Fruit fly (Drosophila melanogaster) whole organism, prepupa: ENCODE measurements around the gene CG13285.

ENCODE experiments used
- Blimp-1 ChIP-seq: fragments of 200-800 bp; sonication (Bioruptor generic); optimal IDR thresholded peaks from 3 replicates; lab custom pipeline; 2017; ENCODE audit warnings: missing biosample characterization, missing genetic modification characterization, mild to moderate bottlenecking, moderate library complexity, missing genetic modification reagents
- CG10631 ChIP-seq: fragments of 200-800 bp; sonication (Bioruptor generic); optimal IDR thresholded peaks from 2 replicates; lab custom pipeline; 2016; ENCODE audit warnings: missing biosample characterization, missing genetic modification characterization
- CG10669 ChIP-seq: fragments of 200-800 bp; sonication (Bioruptor generic); optimal IDR thresholded peaks from 3 replicates; lab custom pipeline; 2018; ENCODE audit warnings: missing biosample characterization, mild to moderate bottlenecking, missing genetic modification characterization, moderate library complexity
- CG11762 ChIP-seq: fragments of 200-800 bp; sonication (Bioruptor generic); optimal IDR thresholded peaks from 3 replicates; lab custom pipeline; 2016; ENCODE audit warnings: missing biosample characterization, missing genetic modification characterization; ENCODE audit not compliant: insufficient read depth
- CG1621 ChIP-seq: fragments of 200-800 bp; sonication (Bioruptor generic); optimal IDR thresholded peaks from 3 replicates; lab custom pipeline; 2018; ENCODE audit warnings: missing biosample characterization, mild to moderate bottlenecking, missing genetic modification characterization
- CG16779 ChIP-seq: fragments of 200-800 bp; sonication (Bioruptor generic); optimal IDR thresholded peaks from 3 replicates; lab custom pipeline; 2017; ENCODE audit warnings: missing biosample characterization, mild to moderate bottlenecking, missing genetic modification characterization
- CG3032 ChIP-seq: fragments of 200-800 bp; optimal IDR thresholded peaks from 2 replicates; lab custom pipeline; 2019; ENCODE audit warnings: missing biosample characterization, mild to moderate bottlenecking, missing genetic modification characterization, moderate library complexity
- CG31627 ChIP-seq: fragments of 200-800 bp; sonication (Bioruptor generic); optimal IDR thresholded peaks from 3 replicates; lab custom pipeline; 2016; ENCODE audit warnings: missing biosample characterization, missing genetic modification characterization
- CG32006 ChIP-seq: fragments of 200-800 bp; sonication (Bioruptor generic); optimal IDR thresholded peaks from 3 replicates; lab custom pipeline; 2017; ENCODE audit warnings: missing biosample characterization, mild to moderate bottlenecking, missing genetic modification characterization
- CG34406 ChIP-seq: fragments of 200-800 bp; sonication (Bioruptor generic); optimal IDR thresholded peaks from 3 replicates; lab custom pipeline; 2016; ENCODE audit warnings: missing biosample characterization, missing genetic modification characterization
- CG3919 ChIP-seq: fragments of 200-800 bp; sonication (Bioruptor generic); optimal IDR thresholded peaks from 3 replicates; lab custom pipeline; 2016; ENCODE audit warnings: missing biosample characterization, missing genetic modification characterization
- CG6163 ChIP-seq: fragments of 200-800 bp; sonication (Bioruptor generic); IDR thresholded peaks from 3 replicates; pipeline ENCODE4 v1.3.6; 2022; ENCODE audit warnings: missing biosample characterization, missing genetic modification characterization
- CG6808 ChIP-seq: fragments of 200-800 bp; sonication (Bioruptor generic); optimal IDR thresholded peaks from 3 replicates; lab custom pipeline; 2017; ENCODE audit warnings: missing biosample characterization, missing genetic modification characterization, mild to moderate bottlenecking, moderate library complexity, missing genetic modification reagents
- CG6854 ChIP-seq: fragments of 200-800 bp; sonication (Bioruptor generic); optimal IDR thresholded peaks from 2 replicates; lab custom pipeline; 2017; ENCODE audit warnings: missing biosample characterization, mild to moderate bottlenecking, missing genetic modification characterization
- CG7368 ChIP-seq: fragments of 200-800 bp; sonication (Bioruptor generic); optimal IDR thresholded peaks from 3 replicates; lab custom pipeline; 2016; ENCODE audit warnings: missing biosample characterization, missing genetic modification characterization
- CG8319 ChIP-seq: fragments of 200-800 bp; sonication (Bioruptor generic); optimal IDR thresholded peaks from 3 replicates; lab custom pipeline; 2016; ENCODE audit warnings: missing biosample characterization, missing genetic modification characterization
- CG8632 ChIP-seq: fragments of 200-800 bp; sonication (Bioruptor generic); optimal IDR thresholded peaks from 3 replicates; lab custom pipeline; 2016; ENCODE audit warnings: missing biosample characterization, missing genetic modification characterization
- CG9139 ChIP-seq: fragments of 200-800 bp; sonication (Bioruptor generic); optimal IDR thresholded peaks from 3 replicates; lab custom pipeline; 2017; ENCODE audit warnings: missing biosample characterization, mild to moderate bottlenecking, missing genetic modification characterization
- Eip75B ChIP-seq: fragments of 200-800 bp; sonication (Bioruptor generic); optimal IDR thresholded peaks from 3 replicates; lab custom pipeline; 2016; ENCODE audit warnings: missing biosample characterization, missing genetic modification characterization
- Eip78C ChIP-seq: fragments of 200-800 bp; sonication (Bioruptor generic); peaks from one replicate; lab custom pipeline; 2016; ENCODE audit warnings: missing biosample characterization, missing genetic modification characterization
- Eip93F ChIP-seq: fragments of 200-800 bp; sonication (Bioruptor generic); optimal IDR thresholded peaks from 2 replicates; lab custom pipeline; 2016; ENCODE audit warnings: missing biosample characterization, mild to moderate bottlenecking, missing genetic modification characterization
- Ets96B ChIP-seq: fragments of 200-800 bp; optimal IDR thresholded peaks from 2 replicates; lab custom pipeline; 2019; ENCODE audit warnings: missing biosample characterization, mild to moderate bottlenecking, missing genetic modification characterization, moderate library complexity
- Hr38 ChIP-seq: sonication (Bioruptor generic); optimal IDR thresholded peaks from 2 replicates; lab custom pipeline; 2016; ENCODE audit warnings: missing biosample characterization, missing genetic modification characterization
- Hr39 ChIP-seq: fragments of 200-800 bp; sonication (Bioruptor generic); optimal IDR thresholded peaks from 2 replicates; lab custom pipeline; 2016; ENCODE audit warnings: missing biosample characterization, missing genetic modification characterization
- Hr4 ChIP-seq: fragments of 200-800 bp; sonication (Bioruptor generic); optimal IDR thresholded peaks from 3 replicates; lab custom pipeline; 2016; ENCODE audit warnings: missing biosample characterization, missing genetic modification characterization
- OdsH ChIP-seq: fragments of 200-800 bp; sonication (Bioruptor generic); optimal IDR thresholded peaks from 3 replicates; lab custom pipeline; 2016; ENCODE audit warnings: missing biosample characterization, missing genetic modification characterization
- Sox102F ChIP-seq: fragments of 200-800 bp; sonication (Bioruptor generic); optimal IDR thresholded peaks from 2 replicates; lab custom pipeline; 2016; ENCODE audit warnings: missing biosample characterization, mild to moderate bottlenecking, missing genetic modification characterization
- Sox15 ChIP-seq: fragments of 200-800 bp; sonication (Bioruptor generic); optimal IDR thresholded peaks from 3 replicates; lab custom pipeline; 2016; ENCODE audit warnings: missing biosample characterization, missing genetic modification characterization
- achi ChIP-seq: fragments of 200-800 bp; sonication (Bioruptor generic); optimal IDR thresholded peaks from 3 replicates; lab custom pipeline; 2016; ENCODE audit warnings: missing biosample characterization, missing genetic modification characterization
- acj6 ChIP-seq: fragments of 200-800 bp; sonication (Bioruptor generic); optimal IDR thresholded peaks from 3 replicates; lab custom pipeline; 2016; ENCODE audit warnings: missing biosample characterization, missing genetic modification characterization
- dsx ChIP-seq: fragments of 200-800 bp; optimal IDR thresholded peaks from 3 replicates; lab custom pipeline; 2019; ENCODE audit warnings: missing biosample characterization, mild to moderate bottlenecking, missing genetic modification characterization, moderate library complexity; ENCODE audit not compliant: poor library complexity, severe bottlenecking
- esn ChIP-seq: fragments of 200-800 bp; sonication (Bioruptor generic); optimal IDR thresholded peaks from 2 replicates; lab custom pipeline; 2016; ENCODE audit warnings: missing biosample characterization, mild to moderate bottlenecking, missing genetic modification characterization, moderate library complexity
- fd59A ChIP-seq: fragments of 200-800 bp; sonication (Bioruptor generic); optimal IDR thresholded peaks from 2 replicates; lab custom pipeline; 2017; ENCODE audit warnings: missing biosample characterization, mild to moderate bottlenecking, missing genetic modification characterization, missing genetic modification reagents
- net ChIP-seq: fragments of 200-800 bp; sonication (Bioruptor generic); optimal IDR thresholded peaks from 3 replicates; lab custom pipeline; 2016; ENCODE audit warnings: missing biosample characterization, missing genetic modification characterization
- spab ChIP-seq: fragments of 200-800 bp; sonication (Bioruptor generic); optimal IDR thresholded peaks from 2 replicates; lab custom pipeline; 2017; ENCODE audit warnings: missing biosample characterization, mild to moderate bottlenecking, missing genetic modification characterization, missing genetic modification reagents
- ss ChIP-seq, 2 experiments: fragments of 200-800 bp; sonication (Bioruptor generic); optimal IDR thresholded peaks; 2 replicates in 1 of 2; 3 replicates in 1 of 2; lab custom pipeline; 2017 to 2018; ENCODE audit warnings: mild to moderate bottlenecking in 2 of 2, missing biosample characterization in 2 of 2, missing genetic modification characterization in 2 of 2, moderate library complexity in 1 of 2
- svp ChIP-seq: fragments of 200-800 bp; sonication (Bioruptor generic); peaks from one replicate; lab custom pipeline; 2016; ENCODE audit warnings: missing biosample characterization, missing genetic modification characterization
- vri ChIP-seq: fragments of 200-800 bp; sonication (Bioruptor generic); optimal IDR thresholded peaks from 3 replicates; lab custom pipeline; 2016; ENCODE audit warnings: missing biosample characterization, mild to moderate bottlenecking, missing genetic modification characterization

Gene CG13285

DNA sequence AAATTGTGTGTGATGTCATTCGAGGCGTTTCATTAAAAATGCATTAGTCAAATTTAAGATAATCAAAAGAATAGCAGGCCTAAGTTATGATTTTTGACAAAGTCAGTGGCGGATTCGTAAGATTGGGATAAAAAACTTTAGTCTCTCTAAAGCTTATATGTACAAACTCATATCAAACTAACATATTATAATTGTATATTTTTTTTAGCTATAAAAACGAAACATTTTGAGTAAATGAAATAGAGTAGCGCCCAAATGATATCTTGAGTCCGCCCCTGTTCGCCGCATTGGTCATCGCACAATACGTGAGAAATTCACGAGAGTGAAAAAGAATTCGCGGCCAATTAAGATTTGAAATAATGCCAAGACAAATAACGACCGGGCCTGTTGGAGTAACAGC lies 18.8 kb upstream of the CG13285 start (continued):
- peak; percentile 2 for TF ChIP-seq fd59A (GFP tag; lab: Kevin White, UChicago)
- peak; percentile 57 for TF ChIP-seq CG34406 (GFP tag; lab: Kevin White, UChicago)
- TF ChIP-seq CG8319 (GFP tag; lab: Kevin White, UChicago) = peak; percentile 38
- TF ChIP-seq vri (GFP tag; lab: Kevin White, UChicago) = peak; percentile 39
- TF ChIP-seq, all 60 proteins: peak for 32

DNA sequence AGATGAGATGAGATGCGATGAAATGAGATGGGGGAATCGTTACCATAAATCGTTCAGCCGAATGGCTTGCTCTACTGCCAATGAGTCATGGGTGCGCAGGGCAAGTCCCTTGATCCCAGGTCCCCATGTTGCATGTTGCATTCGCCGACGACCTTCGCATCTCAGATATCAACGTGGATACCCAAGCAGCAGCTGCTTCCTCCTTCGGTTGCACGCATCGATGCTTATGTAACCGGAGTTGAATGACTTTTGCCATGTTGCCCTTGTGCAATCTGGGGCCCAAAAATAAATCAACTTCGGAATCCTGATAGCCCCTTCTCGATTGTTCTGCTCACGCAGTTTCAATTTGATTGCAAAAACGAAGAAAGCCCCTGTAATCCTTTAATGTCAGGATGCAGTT lies 18.2 kb upstream of the CG13285 start:
- TF ChIP-seq CG6808 (GFP tag; lab: Kevin White, UChicago) = no peak
- peak; percentile 19; the same call in 1 of the 3 replicates for TF ChIP-seq CG6163 (GFP tag; lab: Robert Waterston, UW)
- peak; percentile 89 for TF ChIP-seq vri (GFP tag; lab: Kevin White, UChicago)
- peak in 1 of 2 experiments; percentile 92 for TF ChIP-seq ss (GFP tag; optimal IDR thresholded peaks at IDR 0.05; lab: Kevin White, UChicago)
- TF ChIP-seq dsx (GFP tag; lab: Kevin White, UChicago) = peak; percentile 35
- TF ChIP-seq CG7368 (GFP tag; lab: Kevin White, UChicago) = no peak

dm6 chr3L:5551087-5551486 lies 15.5 kb upstream of the CG13285 start, which contains the start of gene frm:
Gene frm, minus strand, starts transcription at chr3L:5551159.
- TF ChIP-seq svp = no peak
- TF ChIP-seq Ets96B (tag; lab: Kevin White, UChicago) = peak; percentile 34
- peak; percentile 30 for TF ChIP-seq CG3032 (tag; lab: Kevin White, UChicago)
- TF ChIP-seq CG3919 = peak; percentile 18
- peak; percentile 20 for TF ChIP-seq CG10669
- TF ChIP-seq net (GFP tag; lab: Kevin White, UChicago) = peak; percentile 27
- peak; percentile 21 for TF ChIP-seq spab (GFP tag; lab: Kevin White, UChicago)
- TF ChIP-seq CG9139 (GFP tag; lab: Kevin White, UChicago) = peak; percentile 61
- no peak for TF ChIP-seq esn (GFP tag; lab: Kevin White, UChicago)
- no peak for TF ChIP-seq OdsH
- TF ChIP-seq Hr4 (GFP tag; lab: Kevin White, UChicago) = no peak
- TF ChIP-seq CG16779 (tag; lab: Kevin White, UChicago) = peak; percentile 59
- TF ChIP-seq CG8632 = no peak
- TF ChIP-seq Eip75B = peak; percentile 16
- peak; percentile 79 for TF ChIP-seq Eip78C (GFP tag; lab: Kevin White, UChicago)
- peak; percentile 56; the same call in 2 of the 3 replicates for TF ChIP-seq CG6163 (GFP tag; lab: Robert Waterston, UW)
- peak; percentile 3 for TF ChIP-seq Blimp-1 (GFP tag; lab: Kevin White, UChicago)
- TF ChIP-seq fd59A (GFP tag; lab: Kevin White, UChicago) = no peak
- peak; percentile 1 for TF ChIP-seq CG7368 (GFP tag; lab: Kevin White, UChicago)
- TF ChIP-seq CG1621 (tag; lab: Kevin White, UChicago) = peak; percentile 92
- no peak for TF ChIP-seq CG10631 (GFP tag; lab: Kevin White, UChicago)
- peak; percentile 32 for TF ChIP-seq vri (GFP tag; lab: Kevin White, UChicago)
- TF ChIP-seq dsx (GFP tag; lab: Kevin White, UChicago) = peak; percentile 29
- peak; percentile 54 for TF ChIP-seq CG6854 (GFP tag; lab: Kevin White, UChicago)
- TF ChIP-seq CG6808 (GFP tag; lab: Kevin White, UChicago) = peak; percentile 76
- peak; percentile 77 to 79 for TF ChIP-seq ss (GFP tag; optimal IDR thresholded peaks at IDR 0.05; lab: Kevin White, UChicago)
- TF ChIP-seq, all 60 proteins: peak for 19

DNA sequence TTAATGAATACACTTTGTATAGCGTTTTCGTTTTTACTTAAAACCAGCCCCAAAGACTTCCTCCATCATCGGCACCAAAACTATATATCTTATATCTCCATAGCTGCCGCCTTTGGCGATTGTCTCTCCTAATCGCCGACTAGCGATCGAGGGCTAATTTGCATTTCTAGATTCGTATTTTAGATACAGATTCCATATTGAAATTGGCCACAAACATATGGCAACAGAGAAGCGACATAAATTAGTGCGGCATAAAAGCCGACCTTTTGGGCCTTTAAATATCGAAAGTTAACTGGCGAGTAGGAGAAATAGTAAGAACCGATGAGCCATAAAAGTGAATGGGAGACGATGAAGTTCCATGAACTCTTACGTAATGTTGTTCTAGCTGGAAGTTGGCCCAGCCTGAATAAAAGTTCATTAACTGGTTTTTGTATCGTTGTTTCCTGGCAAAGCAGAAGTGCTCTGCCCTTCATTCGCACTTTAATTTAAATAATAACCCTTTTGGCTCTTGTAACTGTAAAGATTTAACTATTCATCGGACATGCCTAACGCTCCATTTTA lies 13.0 kb upstream of the CG13285 start:
- no peak for TF ChIP-seq CG1621 (tag; lab: Kevin White, UChicago)
- no peak for TF ChIP-seq acj6 (GFP tag; lab: Kevin White, UChicago)
- no peak for TF ChIP-seq CG7368 (GFP tag; lab: Kevin White, UChicago)
- TF ChIP-seq fd59A (GFP tag; lab: Kevin White, UChicago) = no peak
- no peak for TF ChIP-seq net (GFP tag; lab: Kevin White, UChicago)
- no peak for TF ChIP-seq achi (GFP tag; lab: Kevin White, UChicago)
- no peak for TF ChIP-seq Sox15 (GFP tag; lab: Kevin White, UChicago)
- TF ChIP-seq CG11762 = no peak
- no peak for TF ChIP-seq Sox102F
- TF ChIP-seq Hr39 = no peak
- no peak for TF ChIP-seq Hr38 (GFP tag; lab: Kevin White, UChicago)
- TF ChIP-seq dsx (GFP tag; lab: Kevin White, UChicago) = no peak
- no peak for TF ChIP-seq CG32006 (GFP tag; lab: Kevin White, UChicago)
- no peak for TF ChIP-seq CG31627
- TF ChIP-seq Eip75B = no peak
- TF ChIP-seq Eip93F (GFP tag; lab: Kevin White, UChicago) = no peak
